Worm (Caenorhabditis elegans) whole organism, L1 larva: ENCODE data around the gene srxa-12.

Source experiments
- C16A3.4 ChIP-seq: fragments of 150-350 bp; optimal IDR thresholded peaks from 2 replicates; lab custom pipeline; 2014; ENCODE audit warnings: missing biosample characterization, missing genetic modification characterization
- F16B12.6 ChIP-seq: fragments of 150-350 bp; optimal IDR thresholded peaks from 2 replicates; lab custom pipeline; 2014; ENCODE audit warnings: missing biosample characterization, missing genetic modification characterization
- Y116A8C.19 ChIP-seq: sonication (generic microtip); optimal IDR thresholded peaks from 2 replicates; lab custom pipeline; 2016; ENCODE audit warnings: missing compliant biosample characterization, missing genetic modification characterization, borderline replicate concordance
- aha-1 ChIP-seq: fragments of 150-350 bp; optimal IDR thresholded peaks from 2 replicates; lab custom pipeline; 2014; ENCODE audit warnings: missing biosample characterization, missing genetic modification characterization
- aly-2 ChIP-seq: fragments of 150-350 bp; optimal IDR thresholded peaks from 2 replicates; lab custom pipeline; 2014; ENCODE audit warnings: missing biosample characterization, missing genetic modification characterization
- ama-1 ChIP-seq: fragments of 150-350 bp; optimal IDR thresholded peaks from 2 replicates; lab custom pipeline; 2014
- blmp-1 ChIP-seq: fragments of 150-350 bp; optimal IDR thresholded peaks from 2 replicates; lab custom pipeline; 2014; ENCODE audit warnings: missing biosample characterization, missing genetic modification characterization
- ceh-63 ChIP-seq: fragments of 200-800 bp; sonication (Bioruptor generic); optimal IDR thresholded peaks from 2 replicates; lab custom pipeline; 2018; ENCODE audit warnings: mild to moderate bottlenecking, missing genetic modification characterization, missing compliant biosample characterization
- ceh-82 ChIP-seq, 3 experiments: fragments of 150-350 bp in 1 of 3; sonication (generic microtip) in 2 of 3; optimal IDR thresholded peaks; 2 replicates each; lab custom pipeline; 2014 to 2017; ENCODE audit warnings: missing biosample characterization in 3 of 3, missing genetic modification characterization in 3 of 3
- ceh-88 ChIP-seq: fragments of 200-800 bp; sonication (Bioruptor generic); IDR thresholded peaks from 2 replicates; pipeline ENCODE4 v1.3.6; 2022; ENCODE audit warnings: missing genetic modification characterization, missing compliant biosample characterization
- ceh-90 ChIP-seq: sonication (generic microtip); optimal IDR thresholded peaks from 2 replicates; lab custom pipeline; 2016; ENCODE audit warnings: missing genetic modification characterization, missing compliant biosample characterization
- ces-1 ChIP-seq: fragments of 150-350 bp; optimal IDR thresholded peaks from 2 replicates; lab custom pipeline; 2014; ENCODE audit warnings: missing biosample characterization, missing genetic modification reagents, missing genetic modification characterization
- dpl-1 ChIP-seq, 3 experiments: fragments of 150-350 bp in 2 of 3; sonication (generic microtip) in 1 of 3; optimal IDR thresholded peaks; 2 replicates each; lab custom pipeline; 2014 to 2017; ENCODE audit warnings: missing biosample characterization in 3 of 3, missing genetic modification characterization in 3 of 3, missing genetic modification reagents in 3 of 3
- efl-3 ChIP-seq: fragments of 200-800 bp; sonication (Bioruptor generic); optimal IDR thresholded peaks from 2 replicates; lab custom pipeline; 2018; ENCODE audit warnings: mild to moderate bottlenecking, missing genetic modification characterization, missing compliant biosample characterization
- egl-27 ChIP-seq, 2 experiments: fragments of 150-350 bp in 1 of 2; sonication (generic microtip); optimal IDR thresholded peaks; 3 replicates each; lab custom pipeline; 2017 to 2018; ENCODE audit warnings: missing biosample characterization in 2 of 2, missing genetic modification characterization in 2 of 2, missing genetic modification reagents in 2 of 2
- elt-2 ChIP-seq: sonication (generic microtip); optimal IDR thresholded peaks from 2 replicates; lab custom pipeline; 2016; ENCODE audit warnings: missing genetic modification characterization, mild to moderate bottlenecking, inconsistent platforms, missing compliant biosample characterization, missing genetic modification reagents
- elt-3 ChIP-seq, 6 experiments: fragments of 150-350 bp in 1 of 6; sonication (generic microtip); optimal IDR thresholded peaks; 2 replicates each; lab custom pipeline; 2017 to 2018; ENCODE audit warnings: missing biosample characterization in 6 of 6, missing genetic modification characterization in 6 of 6, inconsistent platforms in 1 of 6
- fkh-10 ChIP-seq: sonication (generic microtip); optimal IDR thresholded peaks from 2 replicates; lab custom pipeline; 2017; ENCODE audit warnings: missing biosample characterization, missing genetic modification reagents, missing genetic modification characterization
- fkh-4 ChIP-seq: sonication (generic microtip); optimal IDR thresholded peaks from 2 replicates; lab custom pipeline; 2016; ENCODE audit warnings: missing compliant biosample characterization, missing genetic modification characterization, borderline replicate concordance
- hlh-17 ChIP-seq: fragments of 200-800 bp; sonication (Bioruptor generic); optimal IDR thresholded peaks from 2 replicates; lab custom pipeline; 2018; ENCODE audit warnings: missing genetic modification characterization, mild to moderate bottlenecking, missing compliant biosample characterization, moderate library complexity, borderline replicate concordance
- hlh-4 ChIP-seq: sonication (generic microtip); optimal IDR thresholded peaks from 2 replicates; lab custom pipeline; 2016; ENCODE audit warnings: mild to moderate bottlenecking, missing genetic modification characterization, missing compliant biosample characterization
- hpl-2 ChIP-seq: fragments of 150-350 bp; optimal IDR thresholded peaks from 2 replicates; lab custom pipeline; 2014; ENCODE audit warnings: missing biosample characterization, missing genetic modification reagents, missing genetic modification characterization
- lin-13 ChIP-seq: fragments of 150-350 bp; optimal IDR thresholded peaks from 2 replicates; lab custom pipeline; 2014; ENCODE audit warnings: missing biosample characterization, missing genetic modification reagents, missing genetic modification characterization
- lin-14 ChIP-seq: fragments of 200-800 bp; sonication (Bioruptor generic); optimal IDR thresholded peaks from 2 replicates; lab custom pipeline; 2018; ENCODE audit warnings: mild to moderate bottlenecking, missing genetic modification characterization, moderate library complexity, missing compliant biosample characterization
- lin-35 ChIP-seq, 2 experiments: fragments of 150-350 bp; optimal IDR thresholded peaks; 2 replicates each; lab custom pipeline; 2014; ENCODE audit warnings: missing biosample characterization in 2 of 2, missing genetic modification characterization in 2 of 2, missing genetic modification reagents in 2 of 2
- mdl-1 ChIP-seq, 2 experiments: fragments of 150-350 bp; optimal IDR thresholded peaks; 2 replicates each; lab custom pipeline; 2014 to 2017; ENCODE audit warnings: missing biosample characterization in 2 of 2, missing genetic modification characterization in 2 of 2, inconsistent platforms in 1 of 2
- mef-2 ChIP-seq: fragments of 150-350 bp; optimal IDR thresholded peaks from 2 replicates; lab custom pipeline; 2014; ENCODE audit warnings: missing biosample characterization, missing genetic modification characterization
- mep-1 ChIP-seq: fragments of 150-350 bp; optimal IDR thresholded peaks from 2 replicates; lab custom pipeline; 2014; ENCODE audit warnings: missing biosample characterization, missing genetic modification characterization
- nhr-11 ChIP-seq: fragments of 150-350 bp; optimal IDR thresholded peaks from 2 replicates; lab custom pipeline; 2014; ENCODE audit warnings: missing biosample characterization, missing genetic modification characterization
- nhr-19 ChIP-seq: fragments of 200-800 bp; sonication (Bioruptor generic); conservative IDR thresholded peaks from 2 replicates; pipeline ENCODE4 v1.3.6; 2022; ENCODE audit warnings: missing genetic modification characterization, missing compliant biosample characterization
- nhr-20 ChIP-seq: sonication (generic microtip); optimal IDR thresholded peaks from 2 replicates; lab custom pipeline; 2016; ENCODE audit warnings: mild to moderate bottlenecking, missing genetic modification characterization, missing compliant biosample characterization
- nhr-71 ChIP-seq: sonication (generic microtip); optimal IDR thresholded peaks from 2 replicates; lab custom pipeline; 2016; ENCODE audit warnings: mild to moderate bottlenecking, missing genetic modification characterization, moderate library complexity, missing compliant biosample characterization
- nhr-77 ChIP-seq: fragments of 150-350 bp; optimal IDR thresholded peaks from 2 replicates; lab custom pipeline; 2014; ENCODE audit warnings: missing biosample characterization, missing genetic modification characterization
- nhr-84 ChIP-seq: sonication (generic microtip); optimal IDR thresholded peaks from 2 replicates; lab custom pipeline; 2017; ENCODE audit warnings: missing biosample characterization, missing genetic modification characterization
- nhr-85 ChIP-seq: sonication (generic microtip); peaks from one replicate; lab custom pipeline; 2016; ENCODE audit warnings: missing genetic modification characterization, inconsistent platforms, missing compliant biosample characterization
- pag-3 ChIP-seq: sonication (generic microtip); optimal IDR thresholded peaks from 2 replicates; lab custom pipeline; 2017; ENCODE audit warnings: missing genetic modification characterization, mild to moderate bottlenecking, missing compliant biosample characterization, antibody characterized with exemption, borderline replicate concordance; ENCODE audit not compliant: insufficient read depth
- rnt-1 ChIP-seq: sonication (generic microtip); optimal IDR thresholded peaks from 2 replicates; lab custom pipeline; 2016; ENCODE audit warnings: mild to moderate bottlenecking, missing genetic modification characterization, moderate library complexity, missing compliant biosample characterization
- snpc-4 ChIP-seq: fragments of 150-350 bp; optimal IDR thresholded peaks from 2 replicates; lab custom pipeline; 2014; ENCODE audit warnings: missing biosample characterization, missing genetic modification characterization
- snu-23 ChIP-seq: sonication (generic microtip); optimal IDR thresholded peaks from 2 replicates; lab custom pipeline; 2016; ENCODE audit warnings: missing genetic modification characterization, missing compliant biosample characterization
- sox-4 ChIP-seq: sonication (generic microtip); optimal IDR thresholded peaks from 2 replicates; lab custom pipeline; 2016; ENCODE audit warnings: missing genetic modification characterization, missing compliant biosample characterization
- sptf-1 ChIP-seq: fragments of 150-350 bp; optimal IDR thresholded peaks from 2 replicates; lab custom pipeline; 2014; ENCODE audit warnings: missing biosample characterization, missing genetic modification characterization
- sup-37 ChIP-seq: fragments of 200-800 bp; sonication (Bioruptor generic); optimal IDR thresholded peaks from 2 replicates; lab custom pipeline; 2018; ENCODE audit warnings: mild to moderate bottlenecking, missing genetic modification characterization, missing compliant biosample characterization
- swsn-7 ChIP-seq: sonication (generic microtip); optimal IDR thresholded peaks from 2 replicates; lab custom pipeline; 2016; ENCODE audit warnings: missing genetic modification characterization, missing compliant biosample characterization
- tlp-1 ChIP-seq: fragments of 150-350 bp; optimal IDR thresholded peaks from 2 replicates; lab custom pipeline; 2014; ENCODE audit warnings: missing biosample characterization, missing genetic modification characterization
- unc-30 ChIP-seq: sonication (generic microtip); optimal IDR thresholded peaks from 2 replicates; lab custom pipeline; 2017; ENCODE audit warnings: missing biosample characterization, missing genetic modification characterization
- unc-62 ChIP-seq: fragments of 150-350 bp; optimal IDR thresholded peaks from 2 replicates; lab custom pipeline; 2014; ENCODE audit warnings: missing biosample characterization, missing genetic modification reagents, missing genetic modification characterization
- unc-86 ChIP-seq: sonication (generic microtip); optimal IDR thresholded peaks from 2 replicates; lab custom pipeline; 2016; ENCODE audit warnings: missing genetic modification characterization, missing compliant biosample characterization
- unc-98 ChIP-seq: fragments of 200-800 bp; sonication (Bioruptor generic); IDR thresholded peaks from 2 replicates; pipeline ENCODE4 v1.3.6; 2022; ENCODE audit warnings: missing genetic modification characterization, missing compliant biosample characterization
- zag-1 ChIP-seq: fragments of 150-350 bp; optimal IDR thresholded peaks from 2 replicates; lab custom pipeline; 2014; ENCODE audit warnings: missing biosample characterization, missing genetic modification characterization
- zip-4 ChIP-seq: fragments of 200-800 bp; sonication (Bioruptor generic); optimal IDR thresholded peaks from 2 replicates; lab custom pipeline; 2018; ENCODE audit warnings: mild to moderate bottlenecking, missing genetic modification characterization, moderate library complexity, missing compliant biosample characterization
- ztf-11 ChIP-seq, 2 experiments: sonication (generic microtip); optimal IDR thresholded peaks; 2 replicates each; lab custom pipeline; 2016 to 2017; ENCODE audit warnings: missing genetic modification characterization in 2 of 2, missing biosample characterization in 1 of 2, missing compliant biosample characterization in 1 of 2

srxa-12 gene

ce11 chrV:13926398-13926797, at the start of gene srxa-12:
Gene srxa-12 (plus strand): TSS chrV:13926698.
- TF ChIP-seq elt-3 (tag; optimal IDR thresholded peaks at IDR 0.05; lab: Kevin White, UChicago): no peak
- no peak for TF ChIP-seq ces-1 (GFP tag; lab: Kevin White, UChicago)
- TF ChIP-seq ceh-82 (tag; optimal IDR thresholded peaks at IDR 0.05; lab: Kevin White, UChicago): no peak
- no peak for TF ChIP-seq fkh-4 (tag; lab: Kevin White, UChicago)
- no peak for TF ChIP-seq aha-1 (tag; lab: Kevin White, UChicago)
- TF ChIP-seq nhr-77 (tag; lab: Kevin White, UChicago): no peak
- TF ChIP-seq zip-4: no peak
- TF ChIP-seq ceh-90 (tag; lab: Kevin White, UChicago): no peak
- TF ChIP-seq efl-3 (GFP tag; lab: Kevin White, UChicago): no peak
- TF ChIP-seq C16A3.4: no peak
- no peak for TF ChIP-seq tlp-1
- no peak for TF ChIP-seq lin-13 (GFP tag; lab: Kevin White, UChicago)
- TF ChIP-seq nhr-19 (GFP tag; lab: Robert Waterston, UW): no peak
- no peak for TF ChIP-seq sptf-1 (tag; lab: Kevin White, UChicago)
- no peak for TF ChIP-seq sox-4 (tag; lab: Kevin White, UChicago)

ce11 chrV:13878226-13878625, 48.3 kb upstream of the srxa-12 start:
- TF ChIP-seq aly-2 (tag; lab: Kevin White, UChicago) (no peak), ama-1 (lab: Kevin White, UChicago) (no peak), sox-4 (tag; lab: Kevin White, UChicago) (no peak), zag-1 (tag; lab: Kevin White, UChicago) (no peak), nhr-84 (tag; lab: Kevin White, UChicago) (no peak), snpc-4 (no peak), aha-1 (tag; lab: Kevin White, UChicago) (no peak), F16B12.6 (no peak), ztf-11 (tag; optimal IDR thresholded peaks at IDR 0.05; lab: Kevin White, UChicago) (no peak), unc-30 (no peak), Y116A8C.19 (no peak), unc-98 (GFP tag; lab: Robert Waterston, UW) (no peak), lin-14 (GFP tag; lab: Kevin White, UChicago) (peak; percentile 46), pag-3 (tag; lab: Kevin White, UChicago) (peak; percentile 42), zip-4 (no peak), swsn-7 (tag; lab: Kevin White, UChicago) (no peak), nhr-20 (tag; lab: Kevin White, UChicago) (peak; percentile 48), unc-62 (GFP tag; lab: Kevin White, UChicago) (no peak), nhr-11 (tag; lab: Kevin White, UChicago) (no peak), elt-3 (tag; optimal IDR thresholded peaks at IDR 0.05; lab: Kevin White, UChicago) (peak in 3 of 6 experiments; percentile 24 to 59 (median 31)), rnt-1 (tag; lab: Kevin White, UChicago) (no peak), egl-27 (tag; optimal IDR thresholded peaks at IDR 0.05; lab: Kevin White, UChicago) (no peak), tlp-1 (no peak), elt-2 (tag; lab: Kevin White, UChicago) (peak; percentile 76), nhr-85 (tag; lab: Kevin White, UChicago) (peak; percentile 28), lin-35 (GFP tag; optimal IDR thresholded peaks at IDR 0.05; lab: Kevin White, UChicago) (peak in 1 of 2 experiments; percentile 20), mef-2 (tag; lab: Kevin White, UChicago) (no peak), hlh-4 (no peak), snu-23 (GFP tag; lab: Kevin White, UChicago) (peak; percentile 7), mdl-1 (tag; optimal IDR thresholded peaks at IDR 0.05; lab: Kevin White, UChicago) (peak in 1 of 2 experiments; percentile 13), unc-86 (tag; lab: Kevin White, UChicago) (no peak), ces-1 (GFP tag; lab: Kevin White, UChicago) (no peak), sptf-1 (tag; lab: Kevin White, UChicago) (no peak), nhr-71 (tag; lab: Kevin White, UChicago) (peak; percentile 26), hpl-2 (GFP tag; lab: Kevin White, UChicago) (no peak), dpl-1 (GFP tag; optimal IDR thresholded peaks at IDR 0.05; lab: Kevin White, UChicago) (peak in 1 of 3 experiments; percentile 35), hlh-17 (GFP tag; lab: Kevin White, UChicago) (no peak), ceh-88 (GFP tag; lab: Robert Waterston, UW) (no peak), ceh-63 (GFP tag; lab: Kevin White, UChicago) (no peak), blmp-1 (tag; lab: Kevin White, UChicago) (peak; percentile 48), sup-37 (GFP tag; lab: Kevin White, UChicago) (no peak), fkh-10 (GFP tag; lab: Kevin White, UChicago) (no peak), mep-1 (tag; lab: Kevin White, UChicago) (no peak)
